Worm (Caenorhabditis elegans): ENCODE results near the gene F45E1.4.

DNA sequence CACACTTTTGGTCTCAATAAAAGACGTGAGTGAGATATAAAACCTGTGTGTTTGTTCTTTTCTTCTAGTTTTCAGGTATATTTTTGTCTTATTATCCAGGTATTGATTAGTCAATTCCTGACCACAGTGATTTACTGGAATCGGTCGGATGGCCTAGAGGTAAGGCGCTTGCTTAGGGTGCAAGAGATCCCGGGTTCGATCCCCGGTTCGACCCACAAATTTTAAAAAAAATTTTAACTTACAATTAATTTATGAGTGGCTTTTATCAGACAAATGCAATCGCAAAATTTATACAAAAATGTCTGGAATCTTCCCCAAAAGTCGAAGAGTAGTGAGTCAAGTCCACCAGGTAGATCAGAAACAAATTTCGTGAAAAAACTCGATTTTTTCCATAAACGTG is 51.6 kb downstream of the F45E1.4 start:
- no peak for TF ChIP-seq unc-55 (GFP tag; optimal IDR thresholded peaks at IDR 0.05)
- TF ChIP-seq sma-3 (GFP tag; optimal IDR thresholded peaks at IDR 0.05): no peak
- no peak for TF ChIP-seq unc-39 (tag; optimal IDR thresholded peaks at IDR 0.05)
- no peak for TF ChIP-seq ztf-11 (tag; optimal IDR thresholded peaks at IDR 0.05)
- TF ChIP-seq nhr-25 (tag; optimal IDR thresholded peaks at IDR 0.05): no peak
- no peak for TF ChIP-seq ama-1 (optimal IDR thresholded peaks at IDR 0.05)
- TF ChIP-seq elt-3 (tag; optimal IDR thresholded peaks at IDR 0.05): no peak
- no peak for TF ChIP-seq egl-27 (tag; optimal IDR thresholded peaks at IDR 0.05)
- no peak for TF ChIP-seq unc-62 (GFP tag; optimal IDR thresholded peaks at IDR 0.05)
